Worm (Caenorhabditis elegans): ENCODE data around the gene ttyh-1.

- TF ChIP-seq zag-1 (tag; optimal IDR thresholded peaks at IDR 0.05) (no peak), nhr-11 (tag; optimal IDR thresholded peaks at IDR 0.05) (no peak), nhr-12 (tag; optimal IDR thresholded peaks at IDR 0.05) (no peak), snpc-4 (tag; optimal IDR thresholded peaks at IDR 0.05) (no peak), lin-39 (tag; optimal IDR thresholded peaks at IDR 0.05) (no peak), aly-2 (tag; optimal IDR thresholded peaks at IDR 0.05) (no peak), nhr-43 (tag; optimal IDR thresholded peaks at IDR 0.05; ENCODE audit: poor library complexity, severe bottlenecking) (no peak), ceh-82 (tag; optimal IDR thresholded peaks at IDR 0.05) (no peak), ama-1 (optimal IDR thresholded peaks at IDR 0.05) (no peak), skn-1 (tag; optimal IDR thresholded peaks at IDR 0.05) (no peak), unc-62 (GFP tag; optimal IDR thresholded peaks at IDR 0.05) (no peak), elt-2 (tag; optimal IDR thresholded peaks at IDR 0.05) (peak; percentile 78)
Measured at ce11 chrX:11409457-11409856, 40.9 kb downstream of the ttyh-1 start.

All from whole organism, L3 larva.